Fruit fly (Drosophila melanogaster): Measurements from ENCODE around the gene CG8010.

The CG8010 gene

dm6 chrX:19317058-19317767 is 48.5 kb upstream of the CG8010 start (continued):
- no peak for TF ChIP-seq Kr (GFP tag; optimal IDR thresholded peaks at IDR 0.05)
- peak; percentile 36; the same call in 2 of the 3 replicates for TF ChIP-seq CG14050 (GFP tag; IDR thresholded peaks at IDR 0.05)
- peak; percentile 73 for TF ChIP-seq row (GFP tag; IDR thresholded peaks at IDR 0.05)
- TF ChIP-seq CG6654 (GFP tag; optimal IDR thresholded peaks at IDR 0.05): peak; percentile 22
- TF ChIP-seq ato (GFP tag; IDR thresholded peaks at IDR 0.05; ENCODE audit: partially characterized antibody): no peak
- TF ChIP-seq nau (GFP tag; optimal IDR thresholded peaks at IDR 0.05): no peak
- peak; percentile 37 for TF ChIP-seq CG12299 (tag; optimal IDR thresholded peaks at IDR 0.05)
- TF ChIP-seq wor (GFP tag; IDR thresholded peaks at IDR 0.05): peak; percentile 31; the same call in 1 of the 2 replicates
- TF ChIP-seq CG11398 (GFP tag; optimal IDR thresholded peaks at IDR 0.05): no peak
- no peak for TF ChIP-seq CG9797 (GFP tag; optimal IDR thresholded peaks at IDR 0.05)
- no peak for TF ChIP-seq Oaz (GFP tag; IDR thresholded peaks at IDR 0.05)
- TF ChIP-seq CG3065 (GFP tag; optimal IDR thresholded peaks at IDR 0.05): no peak
- no peak for TF ChIP-seq Sry-δ (GFP tag; optimal IDR thresholded peaks at IDR 0.05)
- peak; percentile 73 for TF ChIP-seq slbo (GFP tag; IDR thresholded peaks at IDR 0.05)
- TF ChIP-seq p53 (GFP tag; optimal IDR thresholded peaks at IDR 0.05): no peak
- TF ChIP-seq CG12659 (GFP tag; optimal IDR thresholded peaks at IDR 0.05): peak; percentile 58
- no peak for TF ChIP-seq pum (GFP tag; optimal IDR thresholded peaks at IDR 0.05)
- TF ChIP-seq kah (GFP tag; optimal IDR thresholded peaks at IDR 0.05): peak; percentile 38
- no peak for TF ChIP-seq CG3995 (GFP tag; optimal IDR thresholded peaks at IDR 0.05)
- peak; percentile 62 for TF ChIP-seq CG17385 (GFP tag; optimal IDR thresholded peaks at IDR 0.05)
- TF ChIP-seq lab (GFP tag; optimal IDR thresholded peaks at IDR 0.05): peak; percentile 77
- TF ChIP-seq esg (GFP tag; conservative IDR thresholded peaks at IDR 0.05): peak; percentile 21; the same call in 1 of the 2 replicates
- TF ChIP-seq CG18619 (GFP tag; optimal IDR thresholded peaks at IDR 0.05): peak; percentile 50
- peak; percentile 33 for TF ChIP-seq fd3F (GFP tag; optimal IDR thresholded peaks at IDR 0.05)
- TF ChIP-seq CG18764 (GFP tag; optimal IDR thresholded peaks at IDR 0.05): no peak
- peak; percentile 61 for TF ChIP-seq seq (GFP tag; IDR thresholded peaks at IDR 0.05)
- TF ChIP-seq pnt (GFP tag; optimal IDR thresholded peaks at IDR 0.05): no peak
- TF ChIP-seq D19B (GFP tag; optimal IDR thresholded peaks at IDR 0.05): peak; percentile 2
- no peak for TF ChIP-seq YL-1 (GFP tag; optimal IDR thresholded peaks at IDR 0.05)
- TF ChIP-seq ATbp (GFP tag; optimal IDR thresholded peaks at IDR 0.05): peak; percentile 3
- TF ChIP-seq Dref (GFP tag; IDR thresholded peaks at IDR 0.05): no peak
- no peak for TF ChIP-seq Lhr (GFP tag; optimal IDR thresholded peaks at IDR 0.05)
- peak; percentile 13 for TF ChIP-seq CG2120 (GFP tag; optimal IDR thresholded peaks at IDR 0.05)
- no peak for TF ChIP-seq Dll (GFP tag; IDR thresholded peaks at IDR 0.05; ENCODE audit: partially characterized antibody)
- TF ChIP-seq Poxn (GFP tag; IDR thresholded peaks at IDR 0.05): no peak
- no peak for TF ChIP-seq bbx (GFP tag; IDR thresholded peaks at IDR 0.05; ENCODE audit: partially characterized antibody)
- no peak for TF ChIP-seq HLH4C (GFP tag; IDR thresholded peaks at IDR 0.05; ENCODE audit: partially characterized antibody)
- TF ChIP-seq toy (GFP tag; IDR thresholded peaks at IDR 0.05): no peak
- no peak for TF ChIP-seq CG4854 (GFP tag; optimal IDR thresholded peaks at IDR 0.05)
- TF ChIP-seq CG31224 (GFP tag; IDR thresholded peaks at IDR 0.05): no peak; the same call in 1 of the 2 replicates
- 0 out of 2 replicates have a peak, but pooled peaks have one; percentile 28 for TF ChIP-seq ap (GFP tag; IDR thresholded peaks at IDR 0.05)
- no peak for TF ChIP-seq trh (GFP tag; optimal IDR thresholded peaks at IDR 0.05)
- peak; percentile 71 for TF ChIP-seq Hand (GFP tag; optimal IDR thresholded peaks at IDR 0.05)
- TF ChIP-seq chm (GFP tag; IDR thresholded peaks at IDR 0.05): no peak
- TF ChIP-seq ewg (GFP tag; optimal IDR thresholded peaks at IDR 0.05): peak; percentile 12
- peak; percentile 33 for TF ChIP-seq Deaf1 (tag; optimal IDR thresholded peaks at IDR 0.05)
- TF ChIP-seq pan (optimal IDR thresholded peaks at IDR 0.05): no peak
- peak in 1 of 2 experiments; percentile 50 for TF ChIP-seq pan (GFP tag; optimal IDR thresholded peaks at IDR 0.05 in 1 of 2, IDR thresholded peaks at IDR 0.05 in 1 of 2)
- TF ChIP-seq CG15696 (tag; optimal IDR thresholded peaks at IDR 0.05): peak; percentile 53
- no peak for TF ChIP-seq Fer2 (tag; optimal IDR thresholded peaks at IDR 0.05)
